Fruit fly (Drosophila melanogaster): ENCODE data around the gene CG13625.

The CG13625 gene

DNA sequence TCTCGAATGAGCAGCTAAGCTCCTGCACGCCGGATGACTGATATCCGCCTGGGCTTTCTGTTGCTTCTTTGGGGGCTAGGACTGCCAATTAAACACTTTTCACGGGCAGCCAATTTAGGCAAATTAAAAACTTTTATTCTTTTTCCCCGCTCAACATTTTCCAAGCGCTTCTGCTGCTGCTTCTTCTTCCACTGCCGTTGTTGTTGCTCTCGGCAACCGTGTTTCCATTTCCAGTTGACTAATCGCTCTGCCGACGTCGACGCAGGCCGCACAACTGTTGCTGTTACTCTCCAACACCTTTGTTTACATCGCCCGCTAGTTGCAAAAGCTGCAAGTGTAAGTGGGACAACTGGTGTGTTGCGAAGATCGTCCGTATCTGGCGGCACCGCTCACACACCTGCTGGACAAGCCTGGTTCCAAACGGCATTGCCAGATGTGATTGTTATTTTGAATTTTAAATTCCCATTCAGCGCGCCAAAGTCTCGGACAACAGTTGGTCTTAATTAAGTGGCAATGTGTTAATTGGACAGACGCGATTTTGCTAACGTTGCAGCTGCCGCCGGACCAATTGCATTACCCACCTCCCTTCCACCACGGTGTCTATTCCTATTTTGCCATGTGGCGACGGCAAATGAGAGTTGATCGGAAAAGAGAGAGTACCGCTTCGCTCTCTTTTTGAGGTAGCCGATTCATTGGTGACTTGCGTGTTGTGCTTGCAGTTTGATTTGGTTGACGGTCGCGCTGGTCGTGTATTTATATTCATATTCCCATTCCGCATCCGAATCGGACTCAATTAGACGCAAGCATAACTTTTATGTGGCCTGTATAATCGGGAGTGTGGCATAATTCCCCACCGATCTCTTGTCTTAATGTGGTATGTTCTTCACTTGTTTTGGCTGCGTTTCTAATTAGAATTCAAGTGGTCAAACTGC, 45.2 kb upstream of the CG13625 start, which contains the start of gene Wsck (continued):
- TF ChIP-seq eve (GFP tag; optimal IDR thresholded peaks at IDR 0.05) (no peak), Scr (GFP tag; IDR thresholded peaks at IDR 0.05; ENCODE audit: partially characterized antibody) (peak; percentile 36; the same call in 1 of the 2 replicates), CG1832 (GFP tag; optimal IDR thresholded peaks at IDR 0.05) (peak; percentile 96), schlank (tag; optimal IDR thresholded peaks at IDR 0.05) (no peak), wor (GFP tag; IDR thresholded peaks at IDR 0.05) (no peak), nau (GFP tag; optimal IDR thresholded peaks at IDR 0.05) (no peak), TFAM (GFP tag; optimal IDR thresholded peaks at IDR 0.05) (no peak), Mrtf (GFP tag; IDR thresholded peaks at IDR 0.05) (no peak), mirr (GFP tag; optimal IDR thresholded peaks at IDR 0.05) (peak; percentile 58), btn (GFP tag; optimal IDR thresholded peaks at IDR 0.05) (no peak), sisA (GFP tag; IDR thresholded peaks at IDR 0.05) (no peak), CG4730 (GFP tag; IDR thresholded peaks at IDR 0.05) (no peak), wek (GFP tag; optimal IDR thresholded peaks at IDR 0.05) (peak; percentile 11), Eip74EF (GFP tag; optimal IDR thresholded peaks at IDR 0.05) (no peak), sc (optimal IDR thresholded peaks at IDR 0.05) (no peak), sc (GFP tag; optimal IDR thresholded peaks at IDR 0.05) (no peak), CG10267 (tag; optimal IDR thresholded peaks at IDR 0.05) (no peak), sna (GFP tag; IDR thresholded peaks at IDR 0.05; ENCODE audit: partially characterized antibody) (no peak), HLH3B (GFP tag; IDR thresholded peaks at IDR 0.05) (no peak), CG8281 (tag; optimal IDR thresholded peaks at IDR 0.05) (no peak), CG8478 (optimal IDR thresholded peaks at IDR 0.05) (peak; percentile 96), CG12299 (tag; optimal IDR thresholded peaks at IDR 0.05) (no peak), twi (tag; optimal IDR thresholded peaks at IDR 0.05) (peak; percentile 31), Ets97D (GFP tag; optimal IDR thresholded peaks at IDR 0.05) (peak; percentile 2), ash1 (GFP tag; optimal IDR thresholded peaks at IDR 0.05) (no peak), gem (tag; optimal IDR thresholded peaks at IDR 0.05) (no peak), hb (GFP tag; IDR thresholded peaks at IDR 0.05; ENCODE audit: partially characterized antibody) (no peak), CG2875 (GFP tag; optimal IDR thresholded peaks at IDR 0.05) (no peak), ken (GFP tag; IDR thresholded peaks at IDR 0.05) (no peak), CG9932 (GFP tag; IDR thresholded peaks at IDR 0.05) (no peak), lbe (GFP tag; optimal IDR thresholded peaks at IDR 0.05) (no peak), lilli (GFP tag; optimal IDR thresholded peaks at IDR 0.05) (no peak), CG10209 (GFP tag; optimal IDR thresholded peaks at IDR 0.05) (no peak), tio (GFP tag; optimal IDR thresholded peaks at IDR 0.05) (no peak), CG13296 (GFP tag; optimal IDR thresholded peaks at IDR 0.05) (no peak), sob (GFP tag; IDR thresholded peaks at IDR 0.05) (no peak), CG15601 (tag; optimal IDR thresholded peaks at IDR 0.05) (no peak), Lpt (GFP tag; optimal IDR thresholded peaks at IDR 0.05) (no peak), CG2129 (GFP tag; IDR thresholded peaks at IDR 0.05; ENCODE audit: partially characterized antibody) (no peak), CG17612 (GFP tag; IDR thresholded peaks at IDR 0.05) (no peak), Asciz (GFP tag; optimal IDR thresholded peaks at IDR 0.05) (no peak), gce (GFP tag; IDR thresholded peaks at IDR 0.05) (no peak), Ptx1 (GFP tag; IDR thresholded peaks at IDR 0.05) (no peak), so (GFP tag; IDR thresholded peaks at IDR 0.05) (no peak), Hsf (GFP tag; optimal IDR thresholded peaks at IDR 0.05) (no peak), H2.0 (GFP tag; IDR thresholded peaks at IDR 0.05) (no peak), Atf3 (GFP tag; optimal IDR thresholded peaks at IDR 0.05) (no peak), CG4617 (GFP tag; optimal IDR thresholded peaks at IDR 0.05; ENCODE audit: borderline replicate concordance) (no peak), CG32767 (GFP tag; IDR thresholded peaks at IDR 0.05) (0 out of 2 replicates have a peak, but pooled peaks have one; percentile 25)

All from whole organism, embryonic.